Worm (Caenorhabditis elegans) whole organism, L4 larva: ENCODE data around the gene C33A12.4.

Experiments used
- daf-19 ChIP-seq: fragments of 200-800 bp; sonication (Bioruptor generic); conservative IDR thresholded peaks from 2 replicates; pipeline ENCODE4 v1.3.6; 2022; ENCODE audit warnings: missing genetic modification characterization, missing compliant biosample characterization
- pqm-1 ChIP-seq: sonication (generic microtip); optimal IDR thresholded peaks from 2 replicates; lab custom pipeline; 2017; ENCODE audit warnings: missing biosample characterization, missing genetic modification characterization

- TF ChIP-seq pqm-1 (tag; lab: Kevin White, UChicago) (no peak), daf-19 (GFP tag; lab: Robert Waterston, UW) (no peak)
Observed at ce11 chrIV:9535105-9535504, 24.7 kb upstream of the C33A12.4 start.
